Fruit fly (Drosophila melanogaster) ovary, adult (tissue): ENCODE data around the gene dome.

Experiments
- CG17801 ChIP-seq: fragments of 200-800 bp; optimal IDR thresholded peaks from 2 replicates; lab custom pipeline; 2019; ENCODE audit warnings: missing biosample characterization, mild to moderate bottlenecking, missing genetic modification characterization, moderate library complexity; ENCODE audit not compliant: partially characterized antibody

The dome gene

DNA sequence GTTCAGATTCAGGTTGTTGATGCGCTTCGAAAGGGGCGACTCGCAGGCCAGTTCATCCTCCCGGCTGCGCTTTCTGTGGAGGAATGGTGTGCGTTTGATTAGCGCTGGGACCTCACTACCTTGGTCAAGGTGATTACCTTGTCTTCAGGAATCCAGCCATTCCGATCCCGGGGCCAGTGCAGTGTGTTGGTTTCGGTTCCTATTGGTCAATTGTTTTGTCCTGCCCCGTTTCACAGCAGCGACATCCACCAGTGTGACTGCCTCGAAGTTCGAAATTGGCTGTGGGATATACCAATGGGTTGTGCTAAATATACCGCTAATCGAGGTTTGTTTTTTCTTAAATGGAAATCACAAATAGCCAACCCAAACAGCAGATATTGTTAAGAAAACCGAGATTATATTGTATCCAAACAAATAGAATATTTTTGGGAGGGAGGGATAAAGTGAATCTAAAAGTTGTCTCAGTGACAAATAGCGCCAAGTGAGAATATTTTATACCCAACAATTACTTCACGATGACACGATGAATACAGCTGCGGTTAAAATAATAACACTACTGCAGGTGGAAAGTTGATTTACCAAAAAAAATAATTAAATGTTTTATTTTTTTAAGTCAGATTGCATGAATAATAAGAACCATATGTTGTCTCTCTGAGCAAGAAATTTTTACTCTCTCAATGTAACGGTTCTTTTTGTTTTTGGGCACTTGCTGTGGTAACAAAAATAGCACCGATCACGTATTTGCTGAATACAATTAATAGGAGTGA is 11.7 kb upstream of the dome start, which contains the start of gene CG14229:
CG14229 (minus strand) TSS at position 459 of the 767 bp plus-strand sequence.
- no peak for TF ChIP-seq CG17801 (GFP tag; lab: Kevin White, UChicago)

DNA sequence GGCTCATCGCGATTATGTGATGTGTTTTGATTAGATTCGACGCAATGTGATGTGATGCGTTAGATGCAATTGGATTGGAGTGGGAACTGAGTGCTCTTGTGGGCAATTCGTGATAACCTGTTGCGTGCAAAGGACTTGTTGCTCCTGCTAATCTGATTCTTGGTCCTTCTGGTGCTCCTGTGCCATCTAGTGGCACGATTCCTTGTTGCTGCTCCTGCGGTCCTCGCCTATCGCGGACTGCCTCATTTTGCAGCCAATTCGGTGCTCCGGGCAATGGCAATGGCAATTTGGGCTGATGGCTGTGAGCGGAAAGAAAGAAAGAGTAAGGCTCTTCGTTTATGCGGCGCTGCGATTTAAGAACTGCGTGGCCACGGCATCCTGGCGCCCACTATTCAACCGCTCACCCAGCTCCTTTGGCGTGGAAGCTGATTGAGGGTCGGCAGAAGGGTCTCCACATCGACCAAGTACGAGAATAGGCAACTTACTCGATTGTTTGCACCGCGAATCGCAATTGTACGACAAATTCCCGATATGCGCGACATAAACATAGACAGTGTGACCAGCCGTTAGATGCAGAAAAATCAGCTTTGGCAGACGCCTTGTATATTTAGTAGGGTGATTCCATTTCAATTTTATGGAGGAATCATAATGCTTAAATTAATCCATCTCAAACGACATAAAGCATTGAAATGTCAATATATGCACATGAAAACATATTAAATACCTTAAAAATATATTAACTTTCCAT is 9.8 kb upstream of the dome start, which contains the start of gene Mer:
Mer (minus strand) TSS at position 550 of the 748 bp plus-strand sequence.
- TF ChIP-seq CG17801 (GFP tag; lab: Kevin White, UChicago): peak; percentile 85

DNA sequence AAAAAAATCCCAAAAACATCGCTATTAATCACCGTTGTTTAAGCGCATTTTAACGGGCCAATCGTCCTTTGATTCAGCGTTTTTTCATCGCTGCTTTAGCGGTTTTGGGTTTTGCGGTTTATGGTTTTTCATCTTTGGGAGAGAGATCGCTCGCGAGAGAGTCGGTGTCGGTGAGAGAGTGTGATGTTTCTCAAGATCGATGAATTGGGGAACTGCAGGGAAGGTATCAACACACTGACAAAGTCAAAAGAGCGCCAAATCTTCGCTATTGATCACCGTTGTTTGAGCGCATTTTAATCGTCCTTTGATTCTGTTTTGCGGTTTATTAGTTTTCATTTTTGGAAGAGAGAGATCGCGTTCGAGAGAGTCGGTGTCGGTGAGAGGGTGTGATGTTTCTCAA is 6.7 kb upstream of the dome start:
- no peak for TF ChIP-seq CG17801 (GFP tag; lab: Kevin White, UChicago)

DNA sequence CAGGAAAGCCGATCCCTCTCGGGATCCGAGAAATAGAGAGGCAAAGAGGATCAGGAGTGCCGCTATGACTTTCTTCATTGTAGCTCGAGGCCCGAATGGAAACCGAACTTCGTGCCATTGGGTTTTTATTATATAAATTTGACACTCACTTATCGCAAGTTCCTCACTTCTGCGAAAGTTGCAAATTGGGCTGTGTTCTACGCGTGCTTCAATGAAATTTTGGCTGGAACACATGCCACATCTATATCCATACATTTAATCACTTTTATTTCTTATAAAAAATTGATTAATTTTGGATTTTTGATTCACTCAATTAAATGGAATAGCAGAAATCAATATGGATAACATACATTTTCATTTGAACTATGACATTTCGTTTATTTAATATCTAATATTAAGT is 5.5 kb upstream of the dome start, which contains the start of gene CG14227:
CG14227 (minus strand) TSS at position 101 of the 400 bp plus-strand sequence.
- no peak for TF ChIP-seq CG17801 (GFP tag; lab: Kevin White, UChicago)

DNA sequence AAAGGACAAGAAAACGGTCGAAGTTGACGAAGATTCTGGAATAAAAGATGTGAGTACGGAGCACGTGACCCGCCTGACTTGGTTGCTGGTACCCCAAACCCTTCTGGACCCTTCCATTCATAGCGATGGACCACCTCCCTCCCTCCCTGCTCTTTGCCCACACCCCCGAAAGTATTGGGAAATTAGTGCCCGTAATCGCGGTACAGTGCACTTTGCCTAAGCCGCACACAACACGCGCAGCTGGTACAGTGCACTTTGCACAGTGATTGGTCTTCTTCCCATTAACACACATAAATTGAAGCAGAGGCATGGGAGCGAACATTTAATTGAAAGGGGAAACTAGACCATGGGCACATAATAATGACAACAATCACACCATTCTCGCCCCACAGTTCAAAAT is 730 bp upstream of the dome start:
- no peak for TF ChIP-seq CG17801 (GFP tag; lab: Kevin White, UChicago)

DNA sequence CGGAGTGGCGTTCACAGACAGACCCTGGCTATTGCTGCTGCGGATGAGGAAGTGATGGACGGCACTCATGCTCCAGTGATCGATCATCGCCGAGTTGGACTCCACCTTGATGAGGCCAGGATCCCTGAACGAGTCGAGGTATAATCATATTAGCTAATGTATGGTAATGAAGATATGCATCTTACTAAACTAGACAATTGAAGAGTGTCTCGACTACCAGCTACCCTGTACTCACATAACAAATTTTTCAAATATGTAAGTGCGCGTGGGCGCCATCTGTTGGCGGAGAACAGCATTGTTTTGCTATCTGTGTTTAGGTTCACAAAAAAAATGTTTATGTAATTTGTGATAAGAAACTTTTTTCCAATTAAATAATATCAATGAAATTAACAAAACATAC is 4.1 kb downstream of the dome start:
- no peak for TF ChIP-seq CG17801 (GFP tag; lab: Kevin White, UChicago)

DNA sequence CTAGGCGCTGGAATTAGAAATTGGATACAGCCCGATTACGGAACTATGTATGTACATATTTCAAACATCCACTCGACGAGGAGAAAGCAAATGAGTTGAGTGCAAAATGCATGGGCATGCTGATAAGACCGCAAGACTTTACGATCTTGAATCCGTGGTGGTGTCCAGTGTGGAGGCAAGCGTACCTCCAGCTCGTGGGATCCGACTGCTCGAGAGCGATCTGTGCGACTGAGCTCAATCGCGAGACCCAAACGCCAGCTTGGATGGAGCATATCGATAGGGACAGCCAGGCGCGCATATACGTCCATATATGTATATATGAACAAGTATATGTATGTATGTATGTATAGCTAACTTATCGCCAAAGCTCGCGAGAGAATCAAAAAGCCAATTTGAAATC is 7.7 kb downstream of the dome start, which contains the start of gene et:
et (minus strand) TSS at position 230 of the 400 bp plus-strand sequence.
- TF ChIP-seq CG17801 (GFP tag; lab: Kevin White, UChicago): no peak

DNA sequence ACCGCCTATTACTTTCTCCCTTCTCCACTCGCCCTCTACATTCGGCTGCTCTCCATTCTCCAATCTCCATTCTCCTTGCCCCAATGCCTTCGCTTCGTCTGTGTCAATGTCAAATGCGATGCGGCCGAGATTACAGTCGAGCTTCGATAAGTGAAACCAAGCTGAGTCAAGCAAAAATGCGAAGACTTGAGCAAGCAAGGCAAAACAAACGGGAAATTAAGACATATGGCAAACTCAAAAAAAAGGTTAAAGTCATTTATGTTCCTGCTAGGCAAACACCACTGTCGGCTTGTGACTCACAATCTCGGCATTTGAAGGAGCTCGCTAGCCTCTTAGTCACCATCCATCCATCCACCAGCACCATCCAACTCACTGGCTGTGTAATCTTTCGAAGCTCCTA is 14.9 kb downstream of the dome start:
- peak; percentile 93 for TF ChIP-seq CG17801 (GFP tag; lab: Kevin White, UChicago)

DNA sequence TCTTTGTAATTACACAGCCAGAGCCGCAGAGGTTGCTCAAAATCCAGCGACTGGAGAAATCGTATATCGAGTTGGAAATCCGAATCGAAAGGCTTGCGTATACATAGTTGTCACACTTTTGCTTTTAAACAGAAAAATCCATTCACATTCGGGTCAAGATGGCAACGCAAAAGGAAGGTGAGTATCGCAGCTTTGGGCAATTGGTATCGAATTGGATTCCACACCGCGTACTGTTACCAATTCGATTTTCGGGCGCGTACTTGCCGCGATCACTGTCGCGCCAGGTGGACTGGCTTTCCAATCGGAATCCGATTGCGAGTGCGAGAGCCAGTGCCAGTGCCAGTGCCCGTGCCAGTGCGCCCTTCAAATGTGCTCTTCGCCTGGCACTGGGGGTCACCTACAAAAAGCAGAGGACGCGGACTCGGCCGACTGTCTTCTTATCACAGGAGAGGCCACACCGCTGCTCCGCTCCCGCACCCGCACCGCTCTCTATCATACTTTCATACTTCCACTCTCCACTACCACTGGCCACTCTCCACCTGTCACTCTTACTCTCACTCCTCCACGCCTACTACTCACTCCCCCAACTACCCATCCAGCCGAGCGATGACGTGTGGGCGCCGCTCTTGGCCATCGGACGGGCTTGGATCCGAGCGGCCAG is 15.7 kb downstream of the dome start:
- no peak for TF ChIP-seq CG17801 (GFP tag; lab: Kevin White, UChicago)

DNA sequence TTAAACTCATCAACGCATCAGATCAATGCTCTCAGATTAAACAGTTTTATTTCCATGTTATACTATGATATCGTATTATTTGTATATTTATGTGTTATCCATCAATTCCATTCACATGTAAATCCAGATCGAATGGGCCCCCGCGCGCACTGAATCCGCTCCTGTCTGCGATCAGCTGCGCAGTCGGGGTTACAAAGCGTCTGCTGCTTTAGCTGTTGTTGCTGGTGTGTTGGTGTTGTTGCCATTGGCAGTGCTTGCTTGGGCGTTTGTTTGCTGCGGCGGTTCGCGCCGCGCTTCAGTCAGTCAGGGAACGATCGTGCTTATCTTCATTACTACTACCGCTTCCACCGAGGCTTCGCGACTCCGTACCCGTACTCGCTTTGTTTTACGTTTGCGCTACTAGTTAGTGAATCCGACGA is 16.3 kb downstream of the dome start, which contains the start of gene Zw:
Zw (plus strand) TSS at position 262 of the 419 bp plus-strand sequence.
- TF ChIP-seq CG17801 (GFP tag; lab: Kevin White, UChicago): peak; percentile 69

DNA sequence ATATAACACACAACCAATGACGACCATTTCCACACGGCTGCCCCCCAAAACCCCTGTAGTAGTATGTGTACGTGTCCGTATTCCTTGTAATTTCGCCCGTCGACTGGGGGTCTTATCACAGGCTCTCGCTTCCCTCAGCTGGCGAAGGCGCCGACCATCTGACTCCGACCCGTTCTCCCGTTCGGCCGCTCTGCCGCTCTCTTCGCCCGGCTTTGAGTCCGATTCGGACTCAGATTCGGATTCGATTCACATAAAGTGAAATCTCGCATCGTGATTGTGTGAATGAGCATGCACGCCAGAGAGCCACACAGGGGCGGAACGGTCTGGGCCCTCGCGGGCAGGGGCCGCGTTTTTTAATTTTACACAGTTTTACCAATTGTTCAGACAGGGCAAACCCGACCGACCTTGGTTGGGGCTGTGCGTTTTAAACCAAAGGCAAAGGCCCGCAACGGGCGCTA is 17.6 kb downstream of the dome start:
- peak; percentile 13 for TF ChIP-seq CG17801 (GFP tag; lab: Kevin White, UChicago)

DNA sequence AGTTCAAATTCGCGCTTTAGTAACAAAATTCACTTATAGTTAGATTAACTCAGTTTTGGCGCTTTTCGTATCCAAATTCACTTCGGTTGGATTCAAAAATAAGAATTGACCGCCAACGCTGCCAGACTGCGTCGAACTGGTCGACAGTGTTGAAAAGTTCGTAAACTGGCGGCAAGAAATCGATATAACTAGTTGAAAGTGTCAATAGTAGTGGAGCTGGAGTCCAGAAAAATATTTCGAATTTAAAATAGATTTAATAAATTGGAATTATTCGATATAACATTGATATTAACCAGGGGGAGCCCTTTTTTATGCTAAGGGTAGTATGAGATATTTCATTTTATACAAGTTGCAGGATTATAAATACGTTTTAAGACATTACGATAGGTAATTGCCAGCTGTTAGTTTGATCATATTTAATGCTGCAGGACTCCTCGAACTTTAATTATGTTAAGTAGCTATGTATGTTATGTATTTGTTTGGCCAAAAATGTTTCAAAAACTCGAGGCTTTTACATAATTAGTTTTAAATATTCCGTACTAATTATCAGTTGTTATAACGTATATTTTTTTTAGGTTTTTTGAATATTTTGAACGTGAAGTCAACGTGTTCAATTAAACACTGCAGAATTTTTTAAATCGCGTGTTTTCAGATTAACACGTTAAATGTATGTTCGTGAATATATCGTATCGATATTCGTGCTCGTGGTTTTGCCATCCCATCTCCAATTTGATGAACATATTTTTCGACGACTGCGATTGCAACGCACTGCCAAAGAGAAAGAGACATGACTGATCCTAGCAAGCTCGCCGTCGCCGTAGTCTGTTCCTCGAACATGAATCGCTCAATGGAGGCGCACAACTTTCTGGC is 19.2 kb downstream of the dome start, which contains the start of the genes CG14223 and Ssu72:
CG14223 (minus strand) TSS at position 113 of the 870 bp plus-strand sequence.
Ssu72 (plus strand) TSS at position 703 of the 870 bp plus-strand sequence.
- no peak for TF ChIP-seq CG17801 (GFP tag; lab: Kevin White, UChicago)

DNA sequence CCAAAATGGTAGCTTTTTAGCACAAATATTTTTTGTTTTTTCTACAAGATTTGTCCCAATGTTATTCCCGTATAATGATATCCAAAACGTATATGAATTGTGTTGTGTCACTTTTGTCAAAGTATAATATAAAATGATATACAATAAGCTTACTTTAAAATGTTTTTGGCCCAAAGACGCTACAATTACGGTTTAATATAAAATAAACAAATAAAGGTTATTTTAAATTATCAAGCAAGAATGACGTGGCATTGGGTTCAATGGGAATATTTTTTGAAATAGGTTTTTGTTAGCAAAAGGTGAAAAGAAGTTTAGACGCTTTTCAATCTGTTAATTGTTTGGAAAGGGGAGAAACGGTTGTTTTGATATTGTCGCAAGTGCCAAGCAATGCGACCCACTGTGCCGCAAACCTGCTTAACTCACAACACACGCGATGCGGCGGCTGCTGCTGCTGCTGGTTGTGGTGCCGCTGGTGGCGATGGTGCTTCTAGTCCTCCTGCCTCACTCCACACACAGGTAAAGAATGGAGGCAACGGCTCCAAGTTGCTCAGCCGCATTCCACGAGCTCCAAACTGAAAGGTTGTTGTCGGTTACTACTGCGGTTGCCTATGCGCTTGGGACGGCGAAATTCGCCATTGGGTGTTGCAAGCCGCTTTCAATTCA is 20.0 kb downstream of the dome start:
- no peak for TF ChIP-seq CG17801 (GFP tag; lab: Kevin White, UChicago)
